3 worm cellular contexts compared by ENCODE assay signal in the genomic region with DNA sequence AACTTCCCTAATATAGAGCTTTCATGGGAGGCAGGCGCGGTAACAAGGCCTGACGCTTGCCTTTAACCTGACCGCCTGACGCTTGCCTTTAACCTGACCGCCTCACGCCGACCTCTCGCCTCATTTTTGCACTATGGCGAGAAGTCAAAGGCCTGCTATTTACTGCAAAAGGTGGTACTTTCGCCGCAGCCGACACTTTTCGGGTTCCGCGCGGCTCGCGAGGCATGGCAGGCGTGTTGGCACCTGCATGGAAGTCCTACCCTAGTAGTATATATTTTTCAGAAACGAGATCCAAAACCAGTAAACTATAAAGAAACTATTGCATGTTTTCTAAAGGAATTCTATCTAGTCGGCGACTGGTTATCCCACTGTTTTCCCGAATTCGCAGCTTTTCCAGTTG.
TF ChIP-seq lines count a peak whose summit lies in the region.

No protein-coding gene starts in this region.

TF ChIP-seq in whole organism, L1 larva, 84 proteins besides CTCF, POLR2A, EP300 and RAD21:
- TF ChIP-seq snpc-4 (tag; optimal IDR thresholded peaks at IDR 0.05; lab: Kevin White, UChicago) = no peak
- peak; percentile 2 for TF ChIP-seq nhr-85 (tag; lab: Kevin White, UChicago)
- no peak for TF ChIP-seq efl-1 (optimal IDR thresholded peaks at IDR 0.05; lab: Kevin White, UChicago)
- peak in 1 of 2 experiments; percentile 80 for TF ChIP-seq efl-1 (GFP tag; optimal IDR thresholded peaks at IDR 0.05 in 1 of 2; lab: Kevin White, UChicago)
- TF ChIP-seq C16A3.4 (tag; optimal IDR thresholded peaks at IDR 0.05; lab: Kevin White, UChicago) = no peak

TF ChIP-seq in whole organism, L4 larva, 104 proteins besides CTCF, POLR2A, EP300 and RAD21:
- TF ChIP-seq nhr-48 (tag; optimal IDR thresholded peaks at IDR 0.05; lab: Kevin White, UChicago) (no peak), Y48G9A.11 (GFP tag; IDR thresholded peaks at IDR 0.05; lab: Robert Waterston, UW) (0 out of 2 replicates have a peak, but pooled peaks have one; percentile 16), unc-130 (GFP tag; optimal IDR thresholded peaks at IDR 0.05; lab: Kevin White, UChicago) (no peak), set-16 (GFP tag; IDR thresholded peaks at IDR 0.05; lab: Robert Waterston, UW) (peak; percentile 61)

TF ChIP-seq in whole organism, young adult, 124 proteins besides CTCF, POLR2A, EP300 and RAD21:
- TF ChIP-seq snpc-1.1 (tag; optimal IDR thresholded peaks at IDR 0.05; lab: Kevin White, UChicago; ENCODE audit: insufficient read depth) = peak; percentile 44
- TF ChIP-seq egl-44 (GFP tag; IDR thresholded peaks at IDR 0.05; lab: Robert Waterston, UW) = no peak
- peak; percentile 39 for TF ChIP-seq snpc-4 (GFP tag; optimal IDR thresholded peaks at IDR 0.05; lab: Kevin White, UChicago)
- TF ChIP-seq snpc-4 (tag; optimal IDR thresholded peaks at IDR 0.05; lab: Kevin White, UChicago) = peak in 2 of 4 experiments; percentile 47 to 71
- peak; percentile 58 for TF ChIP-seq zfh-2 (GFP tag; conservative IDR thresholded peaks at IDR 0.05; lab: Robert Waterston, UW)
TF ChIP-seq in whole organism, young adult: peak in this region for 3.
